Worm (Caenorhabditis elegans): ENCODE data around the gene nhr-229.

Gene nhr-229

ce11 chrIV:17058036-17058435 lies 27.6 kb upstream of the nhr-229 start, which contains the start of gene Y116A8C.44:
TSS of gene Y116A8C.44 (minus strand) at chrIV:17058136.
- TF ChIP-seq dmd-9 (GFP tag; IDR thresholded peaks at IDR 0.05) (no peak), lin-1 (GFP tag; IDR thresholded peaks at IDR 0.05) (no peak), set-16 (GFP tag; IDR thresholded peaks at IDR 0.05) (no peak), ztf-7 (tag; optimal IDR thresholded peaks at IDR 0.05) (no peak), nhr-111 (GFP tag; optimal IDR thresholded peaks at IDR 0.05) (no peak), zip-11 (GFP tag; IDR thresholded peaks at IDR 0.05) (no peak), fkh-10 (GFP tag; optimal IDR thresholded peaks at IDR 0.05) (no peak), saeg-2 (GFP tag; IDR thresholded peaks at IDR 0.05) (no peak), zfp-3 (GFP tag; conservative IDR thresholded peaks at IDR 0.05) (no peak), madf-9 (GFP tag; conservative IDR thresholded peaks at IDR 0.05) (no peak), hmg-1.1 (GFP tag; IDR thresholded peaks at IDR 0.05) (no peak), D1046.2 (GFP tag; IDR thresholded peaks at IDR 0.05) (no peak), F10B5.3 (tag; optimal IDR thresholded peaks at IDR 0.05) (no peak), zip-2 (tag; optimal IDR thresholded peaks at IDR 0.05) (no peak), dmd-8 (GFP tag; IDR thresholded peaks at IDR 0.05) (no peak), pha-4 (GFP tag; IDR thresholded peaks at IDR 0.05) (no peak), pha-4 (tag; optimal IDR thresholded peaks at IDR 0.05) (no peak), skn-1 (tag; optimal IDR thresholded peaks at IDR 0.05) (no peak), snpc-4 (tag; optimal IDR thresholded peaks at IDR 0.05) (no peak), nhr-11 (tag; optimal IDR thresholded peaks at IDR 0.05) (no peak), nhr-10 (tag; optimal IDR thresholded peaks at IDR 0.05) (no peak)

- TF ChIP-seq F10B5.3 (tag; optimal IDR thresholded peaks at IDR 0.05) (no peak), lin-13 (GFP tag; optimal IDR thresholded peaks at IDR 0.05) (no peak), hlh-11 (tag; optimal IDR thresholded peaks at IDR 0.05) (no peak), nhr-111 (GFP tag; optimal IDR thresholded peaks at IDR 0.05) (no peak), fos-1 (tag; optimal IDR thresholded peaks at IDR 0.05) (no peak), dve-1 (tag; optimal IDR thresholded peaks at IDR 0.05; ENCODE audit: insufficient read depth) (no peak), R02D3.7 (tag; optimal IDR thresholded peaks at IDR 0.05) (no peak), nhr-10 (tag; optimal IDR thresholded peaks at IDR 0.05) (no peak), daf-8 (GFP tag; IDR thresholded peaks at IDR 0.05) (no peak), cey-2 (tag; optimal IDR thresholded peaks at IDR 0.05; ENCODE audit: borderline replicate concordance, insufficient read depth) (no peak), egl-43 (GFP tag; IDR thresholded peaks at IDR 0.05) (no peak), nhr-6 (tag; optimal IDR thresholded peaks at IDR 0.05) (no peak), fkh-10 (GFP tag; optimal IDR thresholded peaks at IDR 0.05) (no peak), lim-7 (GFP tag; IDR thresholded peaks at IDR 0.05) (no peak), dmd-9 (GFP tag; IDR thresholded peaks at IDR 0.05) (no peak)
These were observed 22.9 kb upstream of the nhr-229 start, which contains the start of gene Y116A8C.23 for ce11 chrIV:17053261-17053660. TSS of gene Y116A8C.23 (plus strand) at chrIV:17053561.

- TF ChIP-seq attf-4 (tag; optimal IDR thresholded peaks at IDR 0.05): no peak
- TF ChIP-seq hlh-30 (tag; optimal IDR thresholded peaks at IDR 0.05; ENCODE audit: insufficient read depth): no peak
- no peak for TF ChIP-seq unc-39 (tag; optimal IDR thresholded peaks at IDR 0.05)
- no peak for TF ChIP-seq mep-1 (tag; optimal IDR thresholded peaks at IDR 0.05)
- TF ChIP-seq lin-13 (GFP tag; optimal IDR thresholded peaks at IDR 0.05): no peak
- no peak for TF ChIP-seq tra-1 (GFP tag; IDR thresholded peaks at IDR 0.05)
- no peak for TF ChIP-seq hif-1 (tag; optimal IDR thresholded peaks at IDR 0.05)
- TF ChIP-seq madf-9 (GFP tag; conservative IDR thresholded peaks at IDR 0.05): no peak
- TF ChIP-seq tag-97 (GFP tag; IDR thresholded peaks at IDR 0.05): no peak
- no peak for TF ChIP-seq ceh-44 (GFP tag; IDR thresholded peaks at IDR 0.05)
- TF ChIP-seq nhr-237 (tag; optimal IDR thresholded peaks at IDR 0.05): no peak
- no peak for TF ChIP-seq set-16 (GFP tag; IDR thresholded peaks at IDR 0.05)
- TF ChIP-seq nhr-102 (tag; optimal IDR thresholded peaks at IDR 0.05): no peak
- TF ChIP-seq Y5F2A.4 (GFP tag; optimal IDR thresholded peaks at IDR 0.05): no peak
- TF ChIP-seq snpc-1.2 (GFP tag; IDR thresholded peaks at IDR 0.05): no peak
- no peak for TF ChIP-seq zfp-2 (tag; optimal IDR thresholded peaks at IDR 0.05)
- no peak for TF ChIP-seq nhr-6 (tag; optimal IDR thresholded peaks at IDR 0.05)
- TF ChIP-seq ama-1 (optimal IDR thresholded peaks at IDR 0.05): no peak
- TF ChIP-seq duxl-1 (tag; optimal IDR thresholded peaks at IDR 0.05; ENCODE audit: poor library complexity): no peak
- TF ChIP-seq T26A8.4 (GFP tag; IDR thresholded peaks at IDR 0.05): no peak
These were observed 17.9 kb upstream of the nhr-229 start, which contains the start of gene athp-3 for ce11 chrIV:17048257-17048656. TSS of gene athp-3 (minus strand) at chrIV:17048357.
